Worm (Caenorhabditis elegans) whole organism, L4 larva: ENCODE data around the gene F37B4.10.

Experiments
- Y75B8A.6 ChIP-seq: fragments of 200-800 bp; sonication (Bioruptor generic); IDR thresholded peaks from 2 replicates; pipeline ENCODE4 v1.3.6; 2022; ENCODE audit warnings: missing genetic modification reagents, missing genetic modification characterization, missing compliant biosample characterization
- ZK546.5 ChIP-seq, 2 experiments: sonication (generic microtip); optimal IDR thresholded peaks; 2 replicates each; lab custom pipeline; 2017; ENCODE audit warnings: missing biosample characterization in 2 of 2, missing genetic modification characterization in 2 of 2
- ces-1 ChIP-seq: fragments of 150-350 bp; sonication (generic microtip); optimal IDR thresholded peaks from 4 replicates; lab custom pipeline; 2014; ENCODE audit warnings: missing biosample characterization, missing genetic modification reagents, missing genetic modification characterization
- fos-1 ChIP-seq: fragments of 150-350 bp; optimal IDR thresholded peaks from 2 replicates; lab custom pipeline; 2014; ENCODE audit warnings: missing biosample characterization, missing genetic modification characterization
- gei-8 ChIP-seq: fragments of 200-800 bp; sonication (Bioruptor generic); optimal IDR thresholded peaks from 2 replicates; lab custom pipeline; 2018; ENCODE audit warnings: mild to moderate bottlenecking, missing genetic modification characterization, missing compliant biosample characterization
- mep-1 ChIP-seq: fragments of 150-350 bp; sonication (generic microtip); optimal IDR thresholded peaks from 3 replicates; lab custom pipeline; 2014; ENCODE audit warnings: missing biosample characterization, missing genetic modification characterization
- nhr-237 ChIP-seq: sonication (generic microtip); optimal IDR thresholded peaks from 2 replicates; lab custom pipeline; 2017; ENCODE audit warnings: missing biosample characterization, missing genetic modification characterization
- nhr-25 ChIP-seq: sonication (generic microtip); optimal IDR thresholded peaks from 2 replicates; lab custom pipeline; 2017; ENCODE audit warnings: missing genetic modification characterization, mild to moderate bottlenecking, missing compliant biosample characterization, antibody characterized with exemption, moderate library complexity, borderline replicate concordance; ENCODE audit not compliant: insufficient read depth
- nhr-28 ChIP-seq: fragments of 150-350 bp; optimal IDR thresholded peaks from 2 replicates; lab custom pipeline; 2014; ENCODE audit warnings: missing biosample characterization, missing genetic modification characterization
- pqm-1 ChIP-seq: sonication (generic microtip); optimal IDR thresholded peaks from 2 replicates; lab custom pipeline; 2017; ENCODE audit warnings: missing biosample characterization, missing genetic modification characterization
- tag-97 ChIP-seq: fragments of 200-800 bp; sonication (Bioruptor generic); IDR thresholded peaks from 2 replicates; pipeline ENCODE4 v1.3.6; 2022; ENCODE audit warnings: missing genetic modification characterization, missing compliant biosample characterization
- unc-62 ChIP-seq, 3 experiments: fragments of 150-350 bp in 1 of 3; sonication (generic microtip); optimal IDR thresholded peaks in 2 of 3; peaks in 1 of 3; 1 replicate in 1 of 3; 2 replicates in 2 of 3; lab custom pipeline; 2014 to 2017; ENCODE audit warnings: missing biosample characterization in 3 of 3, missing genetic modification characterization in 3 of 3, missing genetic modification reagents in 3 of 3, missing genotype in 1 of 3
- vab-7 ChIP-seq: fragments of 200-800 bp; sonication (Bioruptor generic); IDR thresholded peaks from 2 replicates; pipeline ENCODE4 v1.3.6; 2022; ENCODE audit warnings: missing genetic modification reagents, missing genetic modification characterization, missing compliant biosample characterization

DNA sequence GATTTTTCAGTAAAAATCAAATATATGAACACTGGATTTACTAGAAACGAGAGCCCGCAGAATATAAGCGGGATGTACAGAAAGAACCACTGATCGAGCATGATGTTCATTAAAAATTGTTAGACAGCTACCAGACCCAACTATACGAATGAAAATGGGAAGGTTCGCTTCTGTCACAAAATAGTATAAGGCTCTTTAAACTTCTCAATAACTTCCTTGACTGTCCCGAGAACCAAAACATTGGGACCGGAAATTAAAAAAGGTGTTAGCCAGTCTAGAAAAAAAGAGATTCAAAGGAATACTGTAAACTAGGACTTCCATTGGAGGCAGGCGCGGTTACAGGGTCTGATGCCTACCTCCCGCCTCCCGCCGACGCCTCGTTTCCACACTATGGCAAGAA lies 19.6 kb downstream of the F37B4.10 start, which contains the start of gene srj-55:
- TF ChIP-seq nhr-25 (no peak), unc-62 (GFP tag; optimal IDR thresholded peaks at IDR 0.05 in 1 of 2; lab: Kevin White, UChicago) (no peak), unc-62 (tag; optimal IDR thresholded peaks at IDR 0.05; lab: Kevin White, UChicago) (no peak), ZK546.5 (tag; optimal IDR thresholded peaks at IDR 0.05; lab: Kevin White, UChicago) (no peak), pqm-1 (no peak), ces-1 (GFP tag; lab: Kevin White, UChicago) (no peak), fos-1 (no peak), gei-8 (GFP tag; lab: Kevin White, UChicago) (no peak), mep-1 (tag; lab: Kevin White, UChicago) (no peak), tag-97 (GFP tag; lab: Robert Waterston, UW) (no peak), Y75B8A.6 (GFP tag; lab: Robert Waterston, UW) (no peak), nhr-28 (tag; lab: Kevin White, UChicago) (no peak), vab-7 (no peak), nhr-237 (tag; lab: Kevin White, UChicago) (no peak)
